Fruit fly (Drosophila melanogaster) whole organism, embryonic: Measurements from ENCODE around the gene CG43085.

Experiments
- Atf6 ChIP-seq: fragments of 200-800 bp; sonication (Bioruptor generic); IDR thresholded peaks from 2 replicates; pipeline ENCODE4 v1.3.6; 2022; ENCODE audit warnings: missing biosample characterization, missing genetic modification characterization
- B-H1 ChIP-seq: fragments of 200-800 bp; sonication (Bioruptor generic); IDR thresholded peaks from 3 replicates; pipeline ENCODE4 v1.3.6; 2022; ENCODE audit warnings: missing biosample characterization, missing genetic modification characterization
- Bteb2 ChIP-seq: fragments of 200-800 bp; sonication (Bioruptor generic); optimal IDR thresholded peaks from 2 replicates; lab custom pipeline; 2016; ENCODE audit warnings: missing biosample characterization, missing genetic modification characterization
- CG10147 ChIP-seq: fragments of 200-800 bp; sonication (Bioruptor generic); optimal IDR thresholded peaks from 2 replicates; lab custom pipeline; 2019; ENCODE audit warnings: missing biosample characterization, mild to moderate bottlenecking, missing genetic modification characterization, moderate library complexity
- CG11504 ChIP-seq: fragments of 200-800 bp; sonication (Bioruptor generic); optimal IDR thresholded peaks from 3 replicates; lab custom pipeline; 2019; ENCODE audit warnings: missing biosample characterization, mild to moderate bottlenecking, missing genetic modification characterization, moderate library complexity
- CG12744 ChIP-seq: fragments of 200-800 bp; sonication (Bioruptor generic); optimal IDR thresholded peaks from 2 replicates; lab custom pipeline; 2016; ENCODE audit warnings: missing biosample characterization, missing genetic modification characterization
- CG15601 ChIP-seq: fragments of 200-800 bp; sonication (Bioruptor generic); optimal IDR thresholded peaks from 3 replicates; lab custom pipeline; 2019; ENCODE audit warnings: missing biosample characterization, mild to moderate bottlenecking, missing genetic modification characterization, moderate library complexity
- CG17359 ChIP-seq: fragments of 200-800 bp; sonication (Bioruptor generic); optimal IDR thresholded peaks from 3 replicates; lab custom pipeline; 2018; ENCODE audit warnings: missing biosample characterization, mild to moderate bottlenecking, missing genetic modification characterization, moderate library complexity
- CG17361 ChIP-seq: fragments of 200-800 bp; sonication (Bioruptor generic); IDR thresholded peaks from 3 replicates; pipeline ENCODE4 v1.3.6; 2022; ENCODE audit warnings: missing biosample characterization, missing genetic modification characterization
- CG18619 ChIP-seq: fragments of 200-800 bp; sonication (Bioruptor generic); optimal IDR thresholded peaks from 3 replicates; lab custom pipeline; 2017; ENCODE audit warnings: missing biosample characterization, mild to moderate bottlenecking, missing genetic modification characterization
- CG2202 ChIP-seq: fragments of 200-800 bp; sonication (Bioruptor generic); optimal IDR thresholded peaks from 2 replicates; lab custom pipeline; 2018; ENCODE audit warnings: missing biosample characterization, mild to moderate bottlenecking, missing genetic modification characterization
- CG31388 ChIP-seq: fragments of 200-800 bp; sonication (Bioruptor generic); optimal IDR thresholded peaks from 2 replicates; lab custom pipeline; 2016; ENCODE audit warnings: missing biosample characterization, missing genetic modification characterization
- CG3281 ChIP-seq: fragments of 200-800 bp; sonication (Bioruptor generic); optimal IDR thresholded peaks from 3 replicates; lab custom pipeline; 2017; ENCODE audit warnings: missing biosample characterization, mild to moderate bottlenecking, missing genetic modification characterization
- CG34376 ChIP-seq: fragments of 200-800 bp; sonication (Bioruptor generic); optimal IDR thresholded peaks from 2 replicates; lab custom pipeline; 2018; ENCODE audit warnings: missing biosample characterization, mild to moderate bottlenecking, missing genetic modification characterization
- CG5953 ChIP-seq: fragments of 200-800 bp; sonication (Bioruptor generic); IDR thresholded peaks from 2 replicates; pipeline ENCODE4 v1.3.6; 2022; ENCODE audit warnings: missing biosample characterization, missing genetic modification characterization
- CG6175 ChIP-seq: fragments of 200-800 bp; sonication (Bioruptor generic); IDR thresholded peaks from 3 replicates; pipeline ENCODE4 v1.3.6; 2022; ENCODE audit warnings: missing biosample characterization, missing genetic modification characterization
- CG6813 ChIP-seq: fragments of 200-800 bp; sonication (Bioruptor generic); optimal IDR thresholded peaks from 2 replicates; lab custom pipeline; 2017; ENCODE audit warnings: missing biosample characterization, missing genetic modification characterization, mild to moderate bottlenecking, moderate library complexity, missing genetic modification reagents
- CG7987 ChIP-seq: fragments of 200-800 bp; sonication (Bioruptor generic); optimal IDR thresholded peaks from 2 replicates; lab custom pipeline; 2018; ENCODE audit warnings: missing biosample characterization, mild to moderate bottlenecking, missing genetic modification characterization, moderate library complexity
- Dip2 ChIP-seq: fragments of 200-800 bp; sonication (Bioruptor generic); IDR thresholded peaks from 2 replicates; pipeline ENCODE4 v1.3.6; 2022; ENCODE audit warnings: missing biosample characterization, missing genetic modification characterization
- E2f2 ChIP-seq: fragments of 200-800 bp; sonication (Bioruptor generic); IDR thresholded peaks from 2 replicates; pipeline ENCODE4 v1.3.6; 2022; ENCODE audit warnings: missing biosample characterization, missing genetic modification characterization
- HHEX ChIP-seq: fragments of 200-800 bp; sonication (Bioruptor generic); optimal IDR thresholded peaks from 3 replicates; lab custom pipeline; 2017; ENCODE audit warnings: missing biosample characterization, mild to moderate bottlenecking, missing genetic modification characterization, missing genetic modification reagents
- Hr3 ChIP-seq: fragments of 200-800 bp; sonication (Bioruptor generic); optimal IDR thresholded peaks from 3 replicates; lab custom pipeline; 2016; ENCODE audit warnings: missing biosample characterization, missing genetic modification characterization
- Mad ChIP-seq: fragments of 200-800 bp; sonication (Bioruptor generic); optimal IDR thresholded peaks from 2 replicates; lab custom pipeline; 2016; ENCODE audit warnings: missing biosample characterization, missing genetic modification characterization
- Med ChIP-seq: fragments of 200-800 bp; sonication (Bioruptor generic); peaks from one replicate; lab custom pipeline; 2016; ENCODE audit warnings: missing biosample characterization, missing genetic modification characterization, mild to moderate bottlenecking, inconsistent platforms, moderate library complexity
- NC2β ChIP-seq: fragments of 200-800 bp; sonication (Bioruptor generic); optimal IDR thresholded peaks from 2 replicates; lab custom pipeline; 2016; ENCODE audit warnings: missing biosample characterization, missing genetic modification characterization
- Opbp ChIP-seq: fragments of 200-800 bp; sonication (Bioruptor generic); IDR thresholded peaks from 3 replicates; pipeline ENCODE4 v1.3.6; 2022; ENCODE audit warnings: missing biosample characterization, missing genetic modification characterization; ENCODE audit not compliant: partially characterized antibody
- Ravus ChIP-seq: fragments of 200-800 bp; sonication (Bioruptor generic); IDR thresholded peaks from 2 replicates; pipeline ENCODE4 v1.3.6; 2022; ENCODE audit warnings: missing biosample characterization, missing genetic modification characterization
- Sry-δ ChIP-seq: fragments of 200-800 bp; sonication (Bioruptor generic); optimal IDR thresholded peaks from 2 replicates; lab custom pipeline; 2016; ENCODE audit warnings: missing biosample characterization, missing genetic modification characterization
- az2 ChIP-seq: fragments of 200-800 bp; sonication (Bioruptor generic); optimal IDR thresholded peaks from 3 replicates; lab custom pipeline; 2016; ENCODE audit warnings: missing biosample characterization, missing genetic modification characterization
- bab2 ChIP-seq: fragments of 200-800 bp; sonication (Bioruptor generic); optimal IDR thresholded peaks from 2 replicates; lab custom pipeline; 2016; ENCODE audit warnings: missing biosample characterization, missing genetic modification characterization
- caup ChIP-seq: fragments of 200-800 bp; sonication (Bioruptor generic); optimal IDR thresholded peaks from 3 replicates; lab custom pipeline; 2017; ENCODE audit warnings: missing biosample characterization, mild to moderate bottlenecking, missing genetic modification characterization, moderate library complexity; ENCODE audit not compliant: severe bottlenecking
- cg ChIP-seq: fragments of 200-800 bp; sonication (Bioruptor generic); optimal IDR thresholded peaks from 3 replicates; lab custom pipeline; 2019; ENCODE audit warnings: missing biosample characterization, mild to moderate bottlenecking, missing genetic modification characterization, moderate library complexity
- crp ChIP-seq, 2 experiments: fragments of 200-800 bp; sonication (Bioruptor generic); optimal IDR thresholded peaks; 2 replicates in 1 of 2; 3 replicates in 1 of 2; lab custom pipeline; 2017; ENCODE audit warnings: missing biosample characterization in 2 of 2, missing genetic modification characterization in 2 of 2, mild to moderate bottlenecking in 1 of 2, moderate library complexity in 1 of 2
- dimm ChIP-seq: fragments of 200-800 bp; sonication (Bioruptor generic); IDR thresholded peaks from 2 replicates; pipeline ENCODE4 v1.3.6; 2022; ENCODE audit warnings: missing biosample characterization, missing genetic modification characterization
- dmrt99B ChIP-seq: fragments of 200-800 bp; sonication (Bioruptor generic); optimal IDR thresholded peaks from 2 replicates; lab custom pipeline; 2018; ENCODE audit warnings: missing biosample characterization, mild to moderate bottlenecking, missing genetic modification characterization, moderate library complexity
- ems ChIP-seq: fragments of 200-800 bp; sonication (Bioruptor generic); optimal IDR thresholded peaks from 3 replicates; lab custom pipeline; 2016; ENCODE audit warnings: missing biosample characterization, missing genetic modification characterization
- ewg ChIP-seq: fragments of 200-800 bp; sonication (Bioruptor generic); optimal IDR thresholded peaks from 3 replicates; lab custom pipeline; 2017; ENCODE audit warnings: mild to moderate bottlenecking, missing biosample characterization, missing genetic modification reagents, missing genetic modification characterization
- gem ChIP-seq: fragments of 200-800 bp; sonication (Bioruptor generic); optimal IDR thresholded peaks from 2 replicates; lab custom pipeline; 2019; ENCODE audit warnings: missing biosample characterization, mild to moderate bottlenecking, missing genetic modification characterization, moderate library complexity
- hkb ChIP-seq, 2 experiments: fragments of 200-800 bp in 1 of 2; fragments of >200 bp in 1 of 2; sonication (Bioruptor generic) in 1 of 2; IDR thresholded peaks in 1 of 2; optimal IDR thresholded peaks in 1 of 2; 2 replicates each; pipeline versions ENCODE4 v1.3.6 to Lab custom; 2017 to 2022; ENCODE audit warnings: missing biosample characterization in 1 of 2, missing genetic modification characterization in 1 of 2
- hth ChIP-seq: fragments of >200 bp; optimal IDR thresholded peaks from 2 replicates; lab custom pipeline; 2017; ENCODE audit warnings: inconsistent platforms
- knrl ChIP-seq: fragments of 200-800 bp; sonication (Bioruptor generic); IDR thresholded peaks from 3 replicates; pipeline ENCODE4 v1.3.6; 2022; ENCODE audit warnings: missing biosample characterization, missing genetic modification characterization; ENCODE audit not compliant: partially characterized antibody
- p53 ChIP-seq: fragments of 200-800 bp; sonication (Bioruptor generic); optimal IDR thresholded peaks from 2 replicates; lab custom pipeline; 2016; ENCODE audit warnings: missing biosample characterization, missing genetic modification characterization
- pros ChIP-seq: fragments of 200-800 bp; sonication (Bioruptor generic); optimal IDR thresholded peaks from 3 replicates; lab custom pipeline; 2019; ENCODE audit warnings: missing biosample characterization, mild to moderate bottlenecking, missing genetic modification characterization, moderate library complexity
- ranshi ChIP-seq: fragments of 200-800 bp; sonication (Bioruptor generic); IDR thresholded peaks from 2 replicates; pipeline ENCODE4 v1.3.6; 2022; ENCODE audit warnings: missing biosample characterization, missing genetic modification characterization
- rib ChIP-seq: fragments of 200-800 bp; sonication (Bioruptor generic); IDR thresholded peaks from 2 replicates; pipeline ENCODE4 v1.3.6; 2022; ENCODE audit warnings: missing biosample characterization, missing genetic modification characterization
- salm ChIP-seq: fragments of 200-800 bp; sonication (Bioruptor generic); optimal IDR thresholded peaks from 2 replicates; lab custom pipeline; 2018; ENCODE audit warnings: missing biosample characterization, mild to moderate bottlenecking, missing genetic modification characterization
- sd ChIP-seq: fragments of 200-800 bp; sonication (Bioruptor generic); optimal IDR thresholded peaks from 3 replicates; lab custom pipeline; 2018; ENCODE audit warnings: missing biosample characterization, mild to moderate bottlenecking, missing genetic modification characterization, moderate library complexity
- sim ChIP-seq: fragments of 200-800 bp; sonication (Bioruptor generic); IDR thresholded peaks from 2 replicates; pipeline ENCODE4 v1.3.6; 2022; ENCODE audit warnings: missing biosample characterization, missing genetic modification characterization
- trem ChIP-seq: fragments of 200-800 bp; optimal IDR thresholded peaks from 3 replicates; lab custom pipeline; 2019; ENCODE audit warnings: missing biosample characterization, mild to moderate bottlenecking, missing genetic modification characterization, moderate library complexity
- ttk ChIP-seq: fragments of 200-800 bp; sonication (Bioruptor generic); IDR thresholded peaks from 2 replicates; pipeline ENCODE4 v2.1.2; 2022; ENCODE audit warnings: missing biosample characterization, missing genetic modification characterization
- vnd ChIP-seq: fragments of 200-800 bp; sonication (Bioruptor generic); IDR thresholded peaks from 3 replicates; pipeline ENCODE4 v1.3.6; 2022; ENCODE audit warnings: missing biosample characterization, missing genetic modification characterization; ENCODE audit not compliant: partially characterized antibody

Gene CG43085

dm6 chr3L:17665084-17665576, 18.6 kb upstream of the CG43085 start (continued):
- TF ChIP-seq crp (GFP tag; optimal IDR thresholded peaks at IDR 0.05; lab: Kevin White, UChicago) (no peak), CG15601 (tag; lab: Kevin White, UChicago) (no peak), CG3281 (peak; percentile 30), salm (tag; lab: Kevin White, UChicago) (no peak), CG31388 (no peak), sim (GFP tag; lab: Robert Waterston, UW) (no peak), Bteb2 (GFP tag; lab: Kevin White, UChicago) (no peak), ranshi (no peak), CG12744 (no peak), CG6175 (GFP tag; lab: Robert Waterston, UW) (no peak; the same call in 2 of the 3 replicates), HHEX (GFP tag; lab: Kevin White, UChicago) (no peak), caup (GFP tag; lab: Kevin White, UChicago) (peak; percentile 48), bab2 (GFP tag; lab: Kevin White, UChicago) (no peak), CG34376 (GFP tag; lab: Kevin White, UChicago) (peak; percentile 82), Sry-δ (GFP tag; lab: Kevin White, UChicago) (no peak), hth (no peak), ewg (GFP tag; lab: Kevin White, UChicago) (peak; percentile 2), CG5953 (no peak), CG6813 (no peak), CG18619 (GFP tag; lab: Kevin White, UChicago) (no peak), Med (GFP tag; lab: Kevin White, UChicago) (peak; percentile 85), Dip2 (GFP tag; lab: Robert Waterston, UW) (no peak), CG17359 (tag; lab: Kevin White, UChicago) (no peak), dimm (GFP tag; lab: Robert Waterston, UW) (no peak), CG2202 (tag; lab: Kevin White, UChicago) (no peak), dmrt99B (tag; lab: Kevin White, UChicago) (no peak), Hr3 (GFP tag; lab: Kevin White, UChicago) (no peak), CG7987 (no peak), CG17361 (GFP tag; lab: Robert Waterston, UW) (no peak), Mad (GFP tag; lab: Kevin White, UChicago) (no peak), sd (peak; percentile 74), trem (no peak), hkb (optimal IDR thresholded peaks at IDR 0.05; lab: Kevin White, UChicago) (no peak), hkb (GFP tag; IDR thresholded peaks at IDR 0.05; lab: Robert Waterston, UW) (no peak), CG11504 (tag; lab: Kevin White, UChicago) (no peak), knrl (GFP tag; lab: Robert Waterston, UW) (no peak), gem (tag; lab: Kevin White, UChicago) (no peak), pros (GFP tag; lab: Kevin White, UChicago) (no peak), p53 (GFP tag; lab: Kevin White, UChicago) (no peak), CG10147 (no peak), Ravus (GFP tag; lab: Robert Waterston, UW) (no peak), Opbp (GFP tag; lab: Robert Waterston, UW) (no peak), E2f2 (GFP tag; lab: Robert Waterston, UW) (peak; percentile 46; the same call in 1 of the 2 replicates), vnd (GFP tag; lab: Robert Waterston, UW) (no peak), az2 (GFP tag; lab: Kevin White, UChicago) (no peak), rib (peak; percentile 85), NC2β (GFP tag; lab: Kevin White, UChicago) (no peak), cg (GFP tag; lab: Kevin White, UChicago) (no peak), Atf6 (GFP tag; lab: Robert Waterston, UW) (no peak), ems (GFP tag; lab: Kevin White, UChicago) (no peak), ttk (GFP tag; lab: Robert Waterston, UW) (no peak), B-H1 (GFP tag; lab: Robert Waterston, UW) (no peak)
